Worm (Caenorhabditis elegans) whole organism, L4/young adult: Measurements from ENCODE around the gene tag-314.

Experiments used
- W03F9.2 ChIP-seq: fragments of 150-350 bp; optimal IDR thresholded peaks from 2 replicates; lab custom pipeline; 2014; ENCODE audit warnings: missing biosample characterization, missing genetic modification characterization
- dao-5 ChIP-seq: sonication (generic microtip); optimal IDR thresholded peaks from 2 replicates; lab custom pipeline; 2016; ENCODE audit warnings: missing genotype, missing genetic modification characterization, moderate library complexity, missing compliant biosample characterization
- him-1 ChIP-seq: sonication (generic microtip); optimal IDR thresholded peaks from 2 replicates; lab custom pipeline; 2016; ENCODE audit warnings: missing genotype, missing genetic modification reagents, missing genetic modification characterization, missing compliant biosample characterization

ce11 chrV:10469845-10470244 lies 41.3 kb upstream of the tag-314 start:
- no peak for TF ChIP-seq W03F9.2 (tag; lab: Kevin White, UChicago)
- no peak for TF ChIP-seq dao-5 (tag; lab: Kevin White, UChicago)
- TF ChIP-seq him-1, result no peak
